Fruit fly (Drosophila melanogaster) whole organism, embryonic: ENCODE measurements around the gene CG9667.

ENCODE experiments used
- Atf3 ChIP-seq: fragments of 200-800 bp; sonication (Bioruptor generic); optimal IDR thresholded peaks from 3 replicates; lab custom pipeline; 2016; ENCODE audit warnings: missing biosample characterization, missing genetic modification characterization
- CG1024 ChIP-seq: fragments of 200-800 bp; sonication (Bioruptor generic); IDR thresholded peaks from 2 replicates; pipeline ENCODE4 v1.3.6; 2022; ENCODE audit warnings: missing biosample characterization, missing genetic modification characterization
- CG12769 ChIP-seq: fragments of 200-800 bp; sonication (Bioruptor generic); optimal IDR thresholded peaks from 2 replicates; lab custom pipeline; 2019; ENCODE audit warnings: missing biosample characterization, mild to moderate bottlenecking, missing genetic modification characterization, moderate library complexity
- CG14860 ChIP-seq: fragments of 200-800 bp; sonication (Bioruptor generic); IDR thresholded peaks from 3 replicates; pipeline ENCODE4 v1.3.6; 2022; ENCODE audit warnings: missing biosample characterization, missing genetic modification characterization; ENCODE audit not compliant: partially characterized antibody
- CG15479 ChIP-seq: fragments of 200-800 bp; sonication (Bioruptor generic); optimal IDR thresholded peaks from 3 replicates; lab custom pipeline; 2019; ENCODE audit warnings: missing biosample characterization, mild to moderate bottlenecking, missing genetic modification characterization, moderate library complexity
- CG15696 ChIP-seq: fragments of 200-800 bp; sonication (Bioruptor generic); optimal IDR thresholded peaks from 2 replicates; lab custom pipeline; 2019; ENCODE audit warnings: missing biosample characterization, mild to moderate bottlenecking, missing genetic modification characterization, moderate library complexity
- CG17385 ChIP-seq: fragments of 200-800 bp; sonication (Bioruptor generic); optimal IDR thresholded peaks from 3 replicates; lab custom pipeline; 2018; ENCODE audit warnings: missing biosample characterization, mild to moderate bottlenecking, missing genetic modification characterization
- CG17802 ChIP-seq: fragments of 200-800 bp; sonication (Bioruptor generic); optimal IDR thresholded peaks from 2 replicates; lab custom pipeline; 2018; ENCODE audit warnings: missing biosample characterization, mild to moderate bottlenecking, missing genetic modification characterization, moderate library complexity
- CG5180 ChIP-seq: fragments of 200-800 bp; sonication (Bioruptor generic); optimal IDR thresholded peaks from 3 replicates; lab custom pipeline; 2017; ENCODE audit warnings: missing biosample characterization, missing genetic modification characterization, mild to moderate bottlenecking, moderate library complexity, missing genetic modification reagents
- CG6254 ChIP-seq: fragments of 200-800 bp; sonication (Bioruptor generic); optimal IDR thresholded peaks from 3 replicates; lab custom pipeline; 2017; ENCODE audit warnings: mild to moderate bottlenecking, missing biosample characterization, missing genetic modification reagents, missing genetic modification characterization
- CG6854 ChIP-seq: fragments of 200-800 bp; sonication (Bioruptor generic); optimal IDR thresholded peaks from 3 replicates; lab custom pipeline; 2017; ENCODE audit warnings: missing biosample characterization, mild to moderate bottlenecking, missing genetic modification characterization
- CG7372 ChIP-seq: fragments of 200-800 bp; sonication (Bioruptor generic); IDR thresholded peaks from 2 replicates; pipeline ENCODE4 v1.3.6; 2022; ENCODE audit warnings: missing biosample characterization, missing genetic modification characterization
- CG9215 ChIP-seq: fragments of 200-800 bp; sonication (Bioruptor generic); IDR thresholded peaks from 2 replicates; pipeline ENCODE4 v1.3.6; 2022; ENCODE audit warnings: missing biosample characterization, missing genetic modification characterization
- CG9817 ChIP-seq: fragments of 200-800 bp; sonication (Bioruptor generic); optimal IDR thresholded peaks from 2 replicates; lab custom pipeline; 2018; ENCODE audit warnings: missing biosample characterization, mild to moderate bottlenecking, missing genetic modification characterization, moderate library complexity
- CHES-1-like ChIP-seq: fragments of 200-800 bp; sonication (Bioruptor generic); optimal IDR thresholded peaks from 2 replicates; lab custom pipeline; 2016; ENCODE audit warnings: missing biosample characterization, missing genetic modification characterization
- Chrac-16 ChIP-seq: fragments of 200-800 bp; sonication (Bioruptor generic); optimal IDR thresholded peaks from 3 replicates; lab custom pipeline; 2016; ENCODE audit warnings: missing biosample characterization, missing genetic modification characterization
- D19A ChIP-seq: fragments of 200-800 bp; optimal IDR thresholded peaks from 3 replicates; lab custom pipeline; 2019; ENCODE audit warnings: missing biosample characterization, mild to moderate bottlenecking, missing genetic modification characterization, moderate library complexity
- E2f1 ChIP-seq: fragments of 200-800 bp; sonication (Bioruptor generic); IDR thresholded peaks from 2 replicates; pipeline ENCODE4 v1.3.6; 2022; ENCODE audit warnings: missing biosample characterization, missing genetic modification characterization
- E2f2 ChIP-seq: fragments of 200-800 bp; sonication (Bioruptor generic); IDR thresholded peaks from 2 replicates; pipeline ENCODE4 v1.3.6; 2022; ENCODE audit warnings: missing biosample characterization, missing genetic modification characterization
- H2.0 ChIP-seq: fragments of 200-800 bp; sonication (Bioruptor generic); IDR thresholded peaks from 2 replicates; pipeline ENCODE4 v1.3.6; 2022; ENCODE audit warnings: missing biosample characterization, missing genetic modification characterization
- HLH4C ChIP-seq: fragments of 200-800 bp; sonication (Bioruptor generic); IDR thresholded peaks from 3 replicates; pipeline ENCODE4 v1.3.6; 2022; ENCODE audit warnings: missing biosample characterization, missing genetic modification characterization; ENCODE audit not compliant: partially characterized antibody
- Lpt ChIP-seq: fragments of >200 bp; optimal IDR thresholded peaks from 2 replicates; lab custom pipeline; 2018; ENCODE audit warnings: missing biosample characterization, missing genetic modification characterization
- Mad ChIP-seq: fragments of 200-800 bp; sonication (Bioruptor generic); optimal IDR thresholded peaks from 2 replicates; lab custom pipeline; 2016; ENCODE audit warnings: missing biosample characterization, missing genetic modification characterization
- Mrtf ChIP-seq: fragments of 200-800 bp; sonication (Bioruptor generic); IDR thresholded peaks from 3 replicates; pipeline ENCODE4 v1.3.6; 2022; ENCODE audit warnings: missing biosample characterization, missing genetic modification characterization
- NK7.1 ChIP-seq: fragments of 200-800 bp; sonication (Bioruptor generic); optimal IDR thresholded peaks from 3 replicates; lab custom pipeline; 2016; ENCODE audit warnings: missing biosample characterization, missing genetic modification characterization
- Nf-YC ChIP-seq: fragments of 200-800 bp; optimal IDR thresholded peaks from 3 replicates; lab custom pipeline; 2019; ENCODE audit warnings: missing biosample characterization, mild to moderate bottlenecking, missing genetic modification characterization, moderate library complexity
- Opbp ChIP-seq: fragments of 200-800 bp; sonication (Bioruptor generic); IDR thresholded peaks from 3 replicates; pipeline ENCODE4 v1.3.6; 2022; ENCODE audit warnings: missing biosample characterization, missing genetic modification characterization; ENCODE audit not compliant: partially characterized antibody
- Trl ChIP-seq, 3 experiments: fragments of >200 bp in 2 of 3; fragments of 200-800 bp in 1 of 3; sonication (Bioruptor generic) in 1 of 3; optimal IDR thresholded peaks; 2 replicates in 1 of 3; 3 replicates in 2 of 3; lab custom pipeline; 2016 to 2017; ENCODE audit warnings: missing biosample characterization in 1 of 3, missing genetic modification characterization in 1 of 3
- ase ChIP-seq: fragments of 200-800 bp; sonication (Bioruptor generic); IDR thresholded peaks from 3 replicates; pipeline ENCODE4 v1.3.6; 2022; ENCODE audit warnings: missing biosample characterization, missing genetic modification characterization
- cad ChIP-seq: fragments of >200 bp; optimal IDR thresholded peaks from 2 replicates; lab custom pipeline; 2017; ENCODE audit warnings: missing biosample characterization, missing genetic modification characterization
- chif ChIP-seq, 2 experiments: fragments of 200-800 bp; sonication (Bioruptor generic); optimal IDR thresholded peaks; 3 replicates each; lab custom pipeline; 2016; ENCODE audit warnings: missing biosample characterization in 2 of 2, missing genetic modification characterization in 2 of 2
- crp ChIP-seq, 2 experiments: fragments of 200-800 bp; sonication (Bioruptor generic); optimal IDR thresholded peaks; 2 replicates in 1 of 2; 3 replicates in 1 of 2; lab custom pipeline; 2017; ENCODE audit warnings: missing biosample characterization in 2 of 2, missing genetic modification characterization in 2 of 2, mild to moderate bottlenecking in 1 of 2, moderate library complexity in 1 of 2
- da ChIP-seq: fragments of 200-800 bp; sonication (Bioruptor generic); optimal IDR thresholded peaks from 2 replicates; lab custom pipeline; 2016; ENCODE audit warnings: missing biosample characterization, missing genetic modification characterization
- ems ChIP-seq: fragments of 200-800 bp; sonication (Bioruptor generic); optimal IDR thresholded peaks from 3 replicates; lab custom pipeline; 2016; ENCODE audit warnings: missing biosample characterization, missing genetic modification characterization
- gfzf ChIP-seq: fragments of 200-800 bp; sonication (Bioruptor generic); optimal IDR thresholded peaks from 2 replicates; lab custom pipeline; 2016; ENCODE audit warnings: missing biosample characterization, mild to moderate bottlenecking, missing genetic modification characterization, moderate library complexity
- hbn ChIP-seq: fragments of 200-800 bp; sonication (Bioruptor generic); IDR thresholded peaks from 2 replicates; pipeline ENCODE4 v1.3.6; 2022; ENCODE audit warnings: missing biosample characterization, missing genetic modification characterization; ENCODE audit not compliant: partially characterized antibody
- lmd ChIP-seq: fragments of 200-800 bp; sonication (Bioruptor generic); IDR thresholded peaks from 2 replicates; pipeline ENCODE4 v1.3.6; 2022; ENCODE audit warnings: missing biosample characterization, missing genetic modification characterization
- nerfin-2 ChIP-seq: fragments of 200-800 bp; sonication (Bioruptor generic); IDR thresholded peaks from 2 replicates; pipeline ENCODE4 v1.3.6; 2022; ENCODE audit warnings: missing biosample characterization, missing genetic modification characterization; ENCODE audit not compliant: partially characterized antibody
- pum ChIP-seq: fragments of 200-800 bp; sonication (Bioruptor generic); optimal IDR thresholded peaks from 2 replicates; lab custom pipeline; 2016; ENCODE audit warnings: missing biosample characterization, missing genetic modification characterization
- ranshi ChIP-seq: fragments of 200-800 bp; sonication (Bioruptor generic); IDR thresholded peaks from 2 replicates; pipeline ENCODE4 v1.3.6; 2022; ENCODE audit warnings: missing biosample characterization, missing genetic modification characterization
- scrt ChIP-seq: fragments of 200-800 bp; sonication (Bioruptor generic); optimal IDR thresholded peaks from 2 replicates; lab custom pipeline; 2018; ENCODE audit warnings: missing biosample characterization, mild to moderate bottlenecking, missing genetic modification characterization, moderate library complexity
- slbo ChIP-seq: fragments of 200-800 bp; sonication (Bioruptor generic); IDR thresholded peaks from 2 replicates; pipeline ENCODE4 v1.3.6; 2022; ENCODE audit warnings: missing biosample characterization, missing genetic modification characterization
- slou ChIP-seq: fragments of 200-800 bp; sonication (Bioruptor generic); optimal IDR thresholded peaks from 3 replicates; lab custom pipeline; 2016; ENCODE audit warnings: missing biosample characterization, missing genetic modification characterization
- sug ChIP-seq: fragments of 200-800 bp; optimal IDR thresholded peaks from 2 replicates; lab custom pipeline; 2019; ENCODE audit warnings: missing biosample characterization, mild to moderate bottlenecking, missing genetic modification characterization, moderate library complexity
- tin ChIP-seq: fragments of 200-800 bp; sonication (Bioruptor generic); optimal IDR thresholded peaks from 3 replicates; lab custom pipeline; 2016; ENCODE audit warnings: missing biosample characterization, missing genetic modification characterization
- usp ChIP-seq: fragments of >200 bp; optimal IDR thresholded peaks from 2 replicates; lab custom pipeline; 2017; ENCODE audit warnings: missing biosample characterization, missing genetic modification characterization
- vfl ChIP-seq: fragments of 200-800 bp; sonication (Bioruptor generic); optimal IDR thresholded peaks from 2 replicates; lab custom pipeline; 2016; ENCODE audit warnings: missing biosample characterization, missing genetic modification characterization

CG9667 gene

dm6 chr3R:8112880-8113832 is 13.0 kb downstream of the CG9667 start (continued):
- peak; percentile 82 for TF ChIP-seq ems (GFP tag; lab: Kevin White, UChicago)
- peak; percentile 78 for TF ChIP-seq Nf-YC (tag; lab: Kevin White, UChicago)
- TF ChIP-seq NK7.1 (GFP tag; lab: Kevin White, UChicago) = peak; percentile 57
- TF ChIP-seq ranshi (GFP tag; lab: Robert Waterston, UW) = peak; percentile 54; the same call in 1 of the 2 replicates
- TF ChIP-seq CG17802 = peak; percentile 56
- TF ChIP-seq CG6854 (GFP tag; lab: Kevin White, UChicago) = peak; percentile 51
- peak; percentile 47 for TF ChIP-seq E2f2 (GFP tag; lab: Robert Waterston, UW)
- TF ChIP-seq tin (GFP tag; lab: Kevin White, UChicago) = peak; percentile 74
- no peak for TF ChIP-seq slou
- peak; percentile 33 for TF ChIP-seq vfl
- TF ChIP-seq gfzf (GFP tag; lab: Kevin White, UChicago) = peak; percentile 31
- peak; percentile 18 to 25 for TF ChIP-seq Trl (optimal IDR thresholded peaks at IDR 0.05; lab: Kevin White, UChicago)
- TF ChIP-seq Trl (GFP tag; optimal IDR thresholded peaks at IDR 0.05; lab: Kevin White, UChicago) = peak; percentile 73
- peak; percentile 19 for TF ChIP-seq CG15696
- TF ChIP-seq CG1024 (GFP tag; lab: Robert Waterston, UW) = no peak
- TF ChIP-seq scrt (GFP tag; lab: Kevin White, UChicago) = peak; percentile 63
- no peak for TF ChIP-seq nerfin-2 (GFP tag; lab: Robert Waterston, UW)
- peak; percentile 38 for TF ChIP-seq Mad
- peak; percentile 82 for TF ChIP-seq cad (GFP tag; lab: Kevin White, UChicago)
- peak; percentile 50; the same call in 1 of the 2 replicates for TF ChIP-seq H2.0 (GFP tag; lab: Robert Waterston, UW)
- TF ChIP-seq HLH4C (GFP tag; lab: Robert Waterston, UW) = no peak
- peak; percentile 78 for TF ChIP-seq D19A (tag; lab: Kevin White, UChicago)
- TF ChIP-seq CG9215 (GFP tag; lab: Robert Waterston, UW) = peak; percentile 59
- TF ChIP-seq Chrac-16 (GFP tag; lab: Kevin White, UChicago) = peak; percentile 61
- TF ChIP-seq CHES-1-like (GFP tag; lab: Kevin White, UChicago) = peak; percentile 87
- TF ChIP-seq CG7372 (GFP tag; lab: Robert Waterston, UW) = 0 out of 2 replicates have a peak, but pooled peaks have one; percentile 25
- peak; percentile 22 for TF ChIP-seq CG12769
- TF ChIP-seq CG14860 = no peak
- peak; percentile 51 for TF ChIP-seq sug
- TF ChIP-seq hbn = no peak
- no peak for TF ChIP-seq Opbp (GFP tag; lab: Robert Waterston, UW)
- no peak for TF ChIP-seq Lpt (GFP tag; lab: Kevin White, UChicago)
- TF ChIP-seq CG6254 (GFP tag; lab: Kevin White, UChicago) = peak; percentile 60
- TF ChIP-seq da (GFP tag; lab: Kevin White, UChicago) = no peak
- peak; percentile 46; the same call in 1 of the 3 replicates for TF ChIP-seq Mrtf (GFP tag; lab: Robert Waterston, UW)
- TF ChIP-seq chif (GFP tag; optimal IDR thresholded peaks at IDR 0.05; lab: Kevin White, UChicago) = peak; percentile 37 to 80
- TF ChIP-seq Atf3 = peak; percentile 54
- peak; percentile 70 for TF ChIP-seq slbo (GFP tag; lab: Robert Waterston, UW)
- TF ChIP-seq E2f1 (GFP tag; lab: Robert Waterston, UW) = peak; percentile 32; the same call in 1 of the 2 replicates
- peak; percentile 78 for TF ChIP-seq CG17385 (GFP tag; lab: Kevin White, UChicago)
- peak; percentile 74 for TF ChIP-seq pum (GFP tag; lab: Kevin White, UChicago)
- TF ChIP-seq CG9817 (tag; lab: Kevin White, UChicago) = peak; percentile 51
- TF ChIP-seq crp (GFP tag; optimal IDR thresholded peaks at IDR 0.05; lab: Kevin White, UChicago) = peak in 1 of 2 experiments; percentile 14
- no peak for TF ChIP-seq usp (GFP tag; lab: Kevin White, UChicago)
- peak; percentile 72 for TF ChIP-seq CG5180 (GFP tag; lab: Kevin White, UChicago)
- TF ChIP-seq ase (GFP tag; lab: Robert Waterston, UW) = 0 out of 3 replicates have a peak, but pooled peaks have one; percentile 12
- peak; percentile 67 for TF ChIP-seq lmd
- TF ChIP-seq CG15479 = peak; percentile 82
